Fruit fly (Drosophila melanogaster): ENCODE measurements around the gene Elo68beta.

Gene Elo68beta

dm6 chr3L:11123598-11124284 is 22.2 kb upstream of the Elo68beta start:
- no peak for TF ChIP-seq wor (GFP tag; IDR thresholded peaks at IDR 0.05)
- no peak for TF ChIP-seq sc (optimal IDR thresholded peaks at IDR 0.05)
- no peak for TF ChIP-seq sc (GFP tag; optimal IDR thresholded peaks at IDR 0.05)
- TF ChIP-seq MESR4 (GFP tag; optimal IDR thresholded peaks at IDR 0.05) = no peak
- no peak for TF ChIP-seq CG10543 (GFP tag; optimal IDR thresholded peaks at IDR 0.05)
- TF ChIP-seq Bgb (GFP tag; IDR thresholded peaks at IDR 0.05; ENCODE audit: partially characterized antibody) = no peak
- no peak for TF ChIP-seq CG11093 (GFP tag; IDR thresholded peaks at IDR 0.05)
- TF ChIP-seq CG14710 (tag; optimal IDR thresholded peaks at IDR 0.05) = no peak
- no peak for TF ChIP-seq CG16863 (GFP tag; optimal IDR thresholded peaks at IDR 0.05)
- TF ChIP-seq HmgD (GFP tag; optimal IDR thresholded peaks at IDR 0.05) = no peak
- TF ChIP-seq Fer1 (GFP tag; optimal IDR thresholded peaks at IDR 0.05) = no peak
- TF ChIP-seq CG6689 (GFP tag; IDR thresholded peaks at IDR 0.05) = no peak
- no peak for TF ChIP-seq Ets97D (GFP tag; optimal IDR thresholded peaks at IDR 0.05)
- no peak for TF ChIP-seq Asciz (GFP tag; optimal IDR thresholded peaks at IDR 0.05)
- TF ChIP-seq ato (GFP tag; IDR thresholded peaks at IDR 0.05; ENCODE audit: partially characterized antibody) = 0 out of 2 replicates have a peak, but pooled peaks have one; percentile 37
- TF ChIP-seq crol (GFP tag; IDR thresholded peaks at IDR 0.05) = peak; percentile 96
- no peak for TF ChIP-seq knrl (GFP tag; IDR thresholded peaks at IDR 0.05; ENCODE audit: partially characterized antibody)
- TF ChIP-seq Med (GFP tag) = peak; percentile 3
- TF ChIP-seq gce (GFP tag; IDR thresholded peaks at IDR 0.05) = no peak
- no peak for TF ChIP-seq Adf1 (GFP tag; IDR thresholded peaks at IDR 0.05)
- peak; percentile 50; the same call in 1 of the 3 replicates for TF ChIP-seq ken (GFP tag; IDR thresholded peaks at IDR 0.05)
- TF ChIP-seq CG33557 (GFP tag; optimal IDR thresholded peaks at IDR 0.05) = no peak
- peak; percentile 22 for TF ChIP-seq scrt (GFP tag; optimal IDR thresholded peaks at IDR 0.05)
- TF ChIP-seq Mad (GFP tag; optimal IDR thresholded peaks at IDR 0.05) = no peak
- peak; percentile 20; the same call in 1 of the 2 replicates for TF ChIP-seq bbx (GFP tag; IDR thresholded peaks at IDR 0.05; ENCODE audit: partially characterized antibody)
- TF ChIP-seq usp (GFP tag; optimal IDR thresholded peaks at IDR 0.05) = no peak
- no peak for TF ChIP-seq H2.0 (GFP tag; IDR thresholded peaks at IDR 0.05)
- TF ChIP-seq salm (tag; optimal IDR thresholded peaks at IDR 0.05) = no peak
- TF ChIP-seq CG9215 (GFP tag; IDR thresholded peaks at IDR 0.05) = no peak
- no peak for TF ChIP-seq Lpt (GFP tag; optimal IDR thresholded peaks at IDR 0.05)
- TF ChIP-seq D (optimal IDR thresholded peaks at IDR 0.05) = no peak
- TF ChIP-seq D (GFP tag; optimal IDR thresholded peaks at IDR 0.05) = no peak
- no peak for TF ChIP-seq CG8290 (GFP tag; optimal IDR thresholded peaks at IDR 0.05)
- TF ChIP-seq CG8290 (tag; optimal IDR thresholded peaks at IDR 0.05) = no peak
- peak; percentile 29 for TF ChIP-seq ac (GFP tag; optimal IDR thresholded peaks at IDR 0.05)
- peak; percentile 48 for TF ChIP-seq CG1832 (GFP tag; optimal IDR thresholded peaks at IDR 0.05)
- TF ChIP-seq lbe (GFP tag; optimal IDR thresholded peaks at IDR 0.05) = no peak
- TF ChIP-seq vnd (GFP tag; IDR thresholded peaks at IDR 0.05; ENCODE audit: partially characterized antibody) = no peak
- TF ChIP-seq BtbVII (GFP tag; optimal IDR thresholded peaks at IDR 0.05) = peak; percentile 2
- TF ChIP-seq tgo (GFP tag; IDR thresholded peaks at IDR 0.05) = no peak
- no peak for TF ChIP-seq CG11247 (GFP tag; IDR thresholded peaks at IDR 0.05)
- 0 out of 4 replicates have a peak, but pooled peaks have one; percentile 31 for TF ChIP-seq chinmo (GFP tag; IDR thresholded peaks at IDR 0.05; ENCODE audit: partially characterized antibody)
- TF ChIP-seq gsb-n (tag; optimal IDR thresholded peaks at IDR 0.05) = no peak
- no peak for TF ChIP-seq dm (GFP tag; optimal IDR thresholded peaks at IDR 0.05)
- no peak for TF ChIP-seq CG2129 (GFP tag; IDR thresholded peaks at IDR 0.05; ENCODE audit: partially characterized antibody)
- no peak for TF ChIP-seq CG1024 (GFP tag; IDR thresholded peaks at IDR 0.05)
- no peak for TF ChIP-seq CG12299 (tag; optimal IDR thresholded peaks at IDR 0.05)
- no peak for TF ChIP-seq toy (GFP tag; IDR thresholded peaks at IDR 0.05)
- no peak for TF ChIP-seq CG12236 (GFP tag; optimal IDR thresholded peaks at IDR 0.05)
- no peak for TF ChIP-seq CG7372 (GFP tag; IDR thresholded peaks at IDR 0.05)
- no peak for TF ChIP-seq Atf6 (GFP tag; IDR thresholded peaks at IDR 0.05)
